Fruit fly (Drosophila melanogaster): ENCODE measurements around the gene lush.
A peak's percentile ranks its signal among the peaks of the same experiment; 100 is the strongest.

The lush gene

DNA sequence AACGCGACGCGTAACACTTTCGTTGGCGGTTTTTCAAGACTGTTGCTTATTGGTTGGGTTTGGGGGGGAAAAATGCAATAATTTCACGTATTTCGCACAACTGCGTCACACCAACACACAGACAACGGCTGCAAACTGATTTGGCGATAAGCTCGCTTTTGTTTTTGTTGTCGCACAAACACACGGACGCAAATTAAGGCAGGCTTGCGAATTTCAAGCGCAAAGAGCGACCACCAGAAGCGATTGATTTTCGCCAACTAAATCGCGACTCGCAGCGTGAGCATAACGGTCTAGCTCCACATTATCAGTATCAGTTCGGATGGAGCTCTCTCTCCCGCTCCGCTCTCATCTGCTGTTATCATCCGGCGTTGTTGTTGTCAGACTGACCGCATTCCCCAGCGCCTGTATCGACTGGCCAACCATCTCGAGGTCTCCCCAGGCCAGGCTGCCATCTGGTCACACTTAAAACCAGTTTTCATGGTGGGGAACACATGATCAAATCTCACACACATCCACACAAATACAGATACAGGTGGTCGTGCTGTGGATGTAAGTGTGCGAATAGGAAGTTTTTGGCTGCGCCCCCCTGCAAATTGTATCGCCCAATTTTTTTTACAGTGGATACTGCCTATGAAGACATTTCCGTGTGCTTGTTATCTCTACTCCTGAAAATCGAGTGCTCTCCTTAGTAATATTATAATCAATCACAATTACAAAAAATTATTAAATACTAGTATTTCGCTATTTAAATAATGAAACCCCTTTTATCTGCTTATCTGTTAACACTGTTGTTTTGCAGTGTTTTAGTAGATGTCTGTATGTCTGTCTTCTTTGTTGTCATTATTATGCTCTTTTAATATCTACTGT is 27.1 kb upstream of the lush start (continued):
- TF ChIP-seq cas (GFP tag; IDR thresholded peaks at IDR 0.05) = peak; percentile 68; the same call in 1 of the 2 replicates
- TF ChIP-seq btn (GFP tag; optimal IDR thresholded peaks at IDR 0.05) = no peak
- TF ChIP-seq klu (GFP tag; IDR thresholded peaks at IDR 0.05) = no peak; the same call in 1 of the 2 replicates
- TF ChIP-seq gsb (GFP tag; IDR thresholded peaks at IDR 0.05) = no peak
- no peak; the same call in 1 of the 2 replicates for TF ChIP-seq amos (GFP tag; IDR thresholded peaks at IDR 0.05; ENCODE audit: partially characterized antibody)
- TF ChIP-seq CG10959 (GFP tag; IDR thresholded peaks at IDR 0.05) = no peak
- TF ChIP-seq CG7357 (GFP tag; IDR thresholded peaks at IDR 0.05) = peak; percentile 37; the same call in 2 of the 3 replicates
- peak; percentile 36; the same call in 1 of the 2 replicates for TF ChIP-seq CG11696 (GFP tag; IDR thresholded peaks at IDR 0.05)
- no peak for TF ChIP-seq Dp (GFP tag; optimal IDR thresholded peaks at IDR 0.05)
- TF ChIP-seq CG10274 (GFP tag; optimal IDR thresholded peaks at IDR 0.05) = peak; percentile 19
- TF ChIP-seq Hmx (GFP tag; optimal IDR thresholded peaks at IDR 0.05) = no peak
- peak; percentile 42 for TF ChIP-seq CG7556 (GFP tag; optimal IDR thresholded peaks at IDR 0.05)
- no peak; the same call in 2 of the 3 replicates for TF ChIP-seq ase (GFP tag; IDR thresholded peaks at IDR 0.05)
- TF ChIP-seq Lpt (GFP tag; optimal IDR thresholded peaks at IDR 0.05) = no peak
- TF ChIP-seq scrt (GFP tag; optimal IDR thresholded peaks at IDR 0.05) = peak; percentile 36
- TF ChIP-seq CG7963 (GFP tag; IDR thresholded peaks at IDR 0.05; ENCODE audit: partially characterized antibody) = 0 out of 3 replicates have a peak, but pooled peaks have one; percentile 11
- no peak for TF ChIP-seq hb (GFP tag; IDR thresholded peaks at IDR 0.05; ENCODE audit: partially characterized antibody)
- peak; percentile 56 for TF ChIP-seq CG9817 (tag; optimal IDR thresholded peaks at IDR 0.05)
- TF ChIP-seq CG7987 (GFP tag; optimal IDR thresholded peaks at IDR 0.05) = peak; percentile 10
- TF ChIP-seq tll (GFP tag; optimal IDR thresholded peaks at IDR 0.05) = no peak
- peak; percentile 71 to 79 for TF ChIP-seq Trl (optimal IDR thresholded peaks at IDR 0.05)
- TF ChIP-seq Trl (GFP tag; optimal IDR thresholded peaks at IDR 0.05) = no peak
- TF ChIP-seq CG17568 (GFP tag; optimal IDR thresholded peaks at IDR 0.05) = no peak
- TF ChIP-seq CG18764 (GFP tag; optimal IDR thresholded peaks at IDR 0.05) = no peak
- TF ChIP-seq Sry-δ (GFP tag; optimal IDR thresholded peaks at IDR 0.05) = peak; percentile 4
- TF ChIP-seq CG9727 (GFP tag; optimal IDR thresholded peaks at IDR 0.05) = peak; percentile 70
- TF ChIP-seq B-H2 (GFP tag; optimal IDR thresholded peaks at IDR 0.05) = peak; percentile 40
- peak in 1 of 2 experiments; percentile 75 for TF ChIP-seq Eip74EF (GFP tag; optimal IDR thresholded peaks at IDR 0.05)

- TF ChIP-seq stc (GFP tag; IDR thresholded peaks at IDR 0.05) (no peak), Drgx (GFP tag; IDR thresholded peaks at IDR 0.05) (no peak), CG1024 (GFP tag; IDR thresholded peaks at IDR 0.05) (no peak), sens (GFP tag) (peak; percentile 17), ATbp (GFP tag; optimal IDR thresholded peaks at IDR 0.05) (no peak), Sry-β (GFP tag; optimal IDR thresholded peaks at IDR 0.05) (no peak), CG12769 (tag; optimal IDR thresholded peaks at IDR 0.05) (no peak), MBD-R2 (GFP tag; IDR thresholded peaks at IDR 0.05) (no peak), CG6813 (GFP tag; optimal IDR thresholded peaks at IDR 0.05) (no peak), CG4328 (GFP tag; optimal IDR thresholded peaks at IDR 0.05) (no peak), Doc3 (GFP tag; IDR thresholded peaks at IDR 0.05; ENCODE audit: partially characterized antibody) (no peak), CG10321 (GFP tag; IDR thresholded peaks at IDR 0.05) (peak; percentile 45; the same call in 1 of the 2 replicates)
Observed at dm6 chr3L:19631867-19632266, 26.0 kb upstream of the lush start.
